Worm (Caenorhabditis elegans): Measurements from ENCODE around the gene M02D8.7.

- no peak for TF ChIP-seq Y95B8A.8 (GFP tag; IDR thresholded peaks at IDR 0.05)
- no peak for TF ChIP-seq attf-5 (GFP tag; optimal IDR thresholded peaks at IDR 0.05)
- no peak for TF ChIP-seq egl-44 (GFP tag; IDR thresholded peaks at IDR 0.05)
Measured at ce11 chrX:8716822-8717221, 26.0 kb downstream of the M02D8.7 start, which contains the start of gene F53A9.7.

All from whole organism, young adult.